Fruit fly (Drosophila melanogaster): Measurements from ENCODE around the gene Eip93F.

Gene Eip93F

DNA sequence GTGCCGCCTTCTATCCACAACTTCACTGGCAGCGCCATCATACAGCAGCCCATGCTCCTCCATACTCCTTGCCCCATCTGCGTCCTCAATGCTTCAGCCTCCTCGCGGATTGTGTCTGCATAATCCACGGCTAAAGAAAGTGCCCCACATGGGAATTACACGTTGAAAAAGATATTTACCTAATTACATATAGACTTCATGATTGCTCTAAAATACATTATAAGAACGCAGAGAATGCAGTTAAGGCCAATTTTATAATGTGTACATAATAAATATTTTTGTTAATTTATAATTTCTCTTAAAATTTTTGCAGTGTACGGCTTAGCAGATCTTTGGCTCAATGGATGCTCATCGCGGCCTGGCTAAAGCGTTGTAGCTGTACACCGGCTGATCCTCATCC is 43.3 kb upstream of the Eip93F start:
- no peak for TF ChIP-seq dsf (GFP tag; optimal IDR thresholded peaks at IDR 0.05; ENCODE audit: borderline replicate concordance)
- TF ChIP-seq brk (GFP tag; optimal IDR thresholded peaks at IDR 0.05) = peak; percentile 67
- TF ChIP-seq GATAd (GFP tag; optimal IDR thresholded peaks at IDR 0.05) = no peak
- TF ChIP-seq CG32264 (GFP tag; optimal IDR thresholded peaks at IDR 0.05) = no peak
- TF ChIP-seq Hr83 (GFP tag; optimal IDR thresholded peaks at IDR 0.05; ENCODE audit: poor library complexity, severe bottlenecking) = no peak
- no peak for TF ChIP-seq lola (GFP tag; optimal IDR thresholded peaks at IDR 0.05)
- TF ChIP-seq Hnf4 (GFP tag; optimal IDR thresholded peaks at IDR 0.05) = peak; percentile 49
- no peak for TF ChIP-seq jim (GFP tag; optimal IDR thresholded peaks at IDR 0.05)
- no peak for TF ChIP-seq Jra (GFP tag; optimal IDR thresholded peaks at IDR 0.05)
- no peak for TF ChIP-seq sv (GFP tag; optimal IDR thresholded peaks at IDR 0.05)
- TF ChIP-seq psq (GFP tag; optimal IDR thresholded peaks at IDR 0.05) = peak; percentile 66
- TF ChIP-seq dl (GFP tag; optimal IDR thresholded peaks at IDR 0.05; ENCODE audit: insufficient read depth in 1 of 2, partially characterized antibody in 2 of 2) = no peak
- no peak for TF ChIP-seq Myc (optimal IDR thresholded peaks at IDR 0.05)
- no peak for TF ChIP-seq Hr78 (GFP tag; optimal IDR thresholded peaks at IDR 0.05)
- no peak for TF ChIP-seq Mio (GFP tag; optimal IDR thresholded peaks at IDR 0.05)
- TF ChIP-seq br (GFP tag; optimal IDR thresholded peaks at IDR 0.05) = peak; percentile 27
- peak; percentile 62 for TF ChIP-seq ey (GFP tag; optimal IDR thresholded peaks at IDR 0.05)
- peak; percentile 49 for TF ChIP-seq woc (GFP tag; optimal IDR thresholded peaks at IDR 0.05)
- no peak for TF ChIP-seq N (GFP tag; optimal IDR thresholded peaks at IDR 0.05)
- TF ChIP-seq HLH106 (tag; optimal IDR thresholded peaks at IDR 0.05) = peak; percentile 78
- TF ChIP-seq dmrt93B (GFP tag; optimal IDR thresholded peaks at IDR 0.05) = peak; percentile 57
- TF ChIP-seq tai (GFP tag; optimal IDR thresholded peaks at IDR 0.05) = no peak
- peak; percentile 29 for TF ChIP-seq sage (GFP tag; optimal IDR thresholded peaks at IDR 0.05)
- no peak for TF ChIP-seq Dif (GFP tag; optimal IDR thresholded peaks at IDR 0.05; ENCODE audit: partially characterized antibody)
- TF ChIP-seq h (GFP tag; optimal IDR thresholded peaks at IDR 0.05) = peak; percentile 79
- TF ChIP-seq fru (GFP tag; optimal IDR thresholded peaks at IDR 0.05) = peak; percentile 67
- peak; percentile 79 for TF ChIP-seq Sp1 (GFP tag; optimal IDR thresholded peaks at IDR 0.05)
- no peak for TF ChIP-seq usp (GFP tag; optimal IDR thresholded peaks at IDR 0.05)
- no peak for TF ChIP-seq Dfd (GFP tag; optimal IDR thresholded peaks at IDR 0.05)
- TF ChIP-seq OdsH (GFP tag; optimal IDR thresholded peaks at IDR 0.05) = peak; percentile 78
- peak; percentile 32 for TF ChIP-seq CG9705 (GFP tag; optimal IDR thresholded peaks at IDR 0.05)
- no peak for TF ChIP-seq Abd-B (GFP tag; optimal IDR thresholded peaks at IDR 0.05)
- TF ChIP-seq CrebA (GFP tag; optimal IDR thresholded peaks at IDR 0.05; ENCODE audit: borderline replicate concordance) = no peak
- TF ChIP-seq rgr (GFP tag; optimal IDR thresholded peaks at IDR 0.05) = peak; percentile 68
- peak in 1 of 2 experiments; percentile 69 for TF ChIP-seq foxo (GFP tag; optimal IDR thresholded peaks at IDR 0.05)
- TF ChIP-seq Rel (GFP tag; optimal IDR thresholded peaks at IDR 0.05) = no peak
- no peak for TF ChIP-seq Rel (tag; optimal IDR thresholded peaks at IDR 0.05)
- no peak for TF ChIP-seq Vsx2 (GFP tag; optimal IDR thresholded peaks at IDR 0.05; ENCODE audit: partially characterized antibody)
- TF ChIP-seq pan (optimal IDR thresholded peaks at IDR 0.05) = no peak

- no peak for TF ChIP-seq Jra (GFP tag; optimal IDR thresholded peaks at IDR 0.05)
- no peak for TF ChIP-seq ey (GFP tag; optimal IDR thresholded peaks at IDR 0.05)
- no peak for TF ChIP-seq foxo (GFP tag; optimal IDR thresholded peaks at IDR 0.05)
- no peak for TF ChIP-seq Dfd (GFP tag; optimal IDR thresholded peaks at IDR 0.05)
- no peak for TF ChIP-seq Hr83 (GFP tag; optimal IDR thresholded peaks at IDR 0.05; ENCODE audit: poor library complexity, severe bottlenecking)
- TF ChIP-seq woc (GFP tag; optimal IDR thresholded peaks at IDR 0.05) = no peak
- TF ChIP-seq dmrt93B (GFP tag; optimal IDR thresholded peaks at IDR 0.05) = no peak
- no peak for TF ChIP-seq Mio (GFP tag; optimal IDR thresholded peaks at IDR 0.05)
- TF ChIP-seq Sp1 (GFP tag; optimal IDR thresholded peaks at IDR 0.05) = no peak
- no peak for TF ChIP-seq psq (GFP tag; optimal IDR thresholded peaks at IDR 0.05)
These were observed 42.0 kb upstream of the Eip93F start for dm6 chr3R:21906867-21907266.

DNA sequence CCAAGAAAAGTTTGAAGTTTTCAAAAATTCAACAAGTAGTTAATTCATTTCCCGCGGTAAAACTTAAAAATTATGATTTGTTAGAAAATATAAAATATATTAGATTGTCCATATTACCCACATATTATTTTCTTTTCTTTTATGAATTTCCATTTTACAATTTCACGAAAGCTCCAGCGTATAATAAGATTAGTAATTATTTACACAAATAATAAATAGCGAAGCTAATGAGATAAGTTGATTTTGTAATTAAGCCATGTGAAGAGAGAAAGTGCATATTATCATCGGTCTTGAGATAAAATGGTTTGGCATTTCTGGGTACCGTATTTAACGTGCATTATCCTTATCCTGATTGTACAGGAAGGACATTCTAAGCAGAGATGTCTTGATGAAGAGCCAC is 37.4 kb upstream of the Eip93F start, which contains the start of gene Qsox3:
Qsox3 (plus strand) TSS at position 301 of the 400 bp plus-strand sequence.
- no peak for TF ChIP-seq fru (GFP tag; optimal IDR thresholded peaks at IDR 0.05)
- TF ChIP-seq Jra (GFP tag; optimal IDR thresholded peaks at IDR 0.05) = no peak
- no peak for TF ChIP-seq ey (GFP tag; optimal IDR thresholded peaks at IDR 0.05)
- no peak for TF ChIP-seq Vsx2 (GFP tag; optimal IDR thresholded peaks at IDR 0.05; ENCODE audit: partially characterized antibody)
- no peak for TF ChIP-seq OdsH (GFP tag; optimal IDR thresholded peaks at IDR 0.05)
- no peak for TF ChIP-seq tai (GFP tag; optimal IDR thresholded peaks at IDR 0.05)
- TF ChIP-seq Dfd (GFP tag; optimal IDR thresholded peaks at IDR 0.05) = no peak
- TF ChIP-seq N (GFP tag; optimal IDR thresholded peaks at IDR 0.05) = no peak
- TF ChIP-seq Hr78 (GFP tag; optimal IDR thresholded peaks at IDR 0.05) = no peak
- TF ChIP-seq Dif (GFP tag; optimal IDR thresholded peaks at IDR 0.05; ENCODE audit: partially characterized antibody) = no peak
- TF ChIP-seq Mio (GFP tag; optimal IDR thresholded peaks at IDR 0.05) = no peak
- no peak for TF ChIP-seq HLH106 (tag; optimal IDR thresholded peaks at IDR 0.05)
- TF ChIP-seq brk (GFP tag; optimal IDR thresholded peaks at IDR 0.05) = no peak
